Fruit fly (Drosophila melanogaster) whole organism, prepupa: ENCODE data around the gene GABA-B-R3.

Experiments used
- CG10631 ChIP-seq: fragments of 200-800 bp; sonication (Bioruptor generic); optimal IDR thresholded peaks from 2 replicates; lab custom pipeline; 2016; ENCODE audit warnings: missing biosample characterization, missing genetic modification characterization
- CG10669 ChIP-seq: fragments of 200-800 bp; sonication (Bioruptor generic); optimal IDR thresholded peaks from 3 replicates; lab custom pipeline; 2018; ENCODE audit warnings: missing biosample characterization, mild to moderate bottlenecking, missing genetic modification characterization, moderate library complexity
- CG11294 ChIP-seq: fragments of 200-800 bp; sonication (Bioruptor generic); IDR thresholded peaks from 2 replicates; pipeline ENCODE4 v1.3.6; 2022; ENCODE audit warnings: missing biosample characterization, missing genetic modification characterization
- CG11762 ChIP-seq: fragments of 200-800 bp; sonication (Bioruptor generic); optimal IDR thresholded peaks from 3 replicates; lab custom pipeline; 2016; ENCODE audit warnings: missing biosample characterization, missing genetic modification characterization; ENCODE audit not compliant: insufficient read depth
- CG11902 ChIP-seq: fragments of 200-800 bp; sonication (Bioruptor generic); optimal IDR thresholded peaks from 3 replicates; lab custom pipeline; 2016; ENCODE audit warnings: missing biosample characterization, missing genetic modification characterization
- CG15336 ChIP-seq: fragments of 200-800 bp; sonication (Bioruptor generic); IDR thresholded peaks from 2 replicates; pipeline ENCODE4 v1.3.6; 2022; ENCODE audit warnings: missing biosample characterization, missing genetic modification characterization
- CG1621 ChIP-seq: fragments of 200-800 bp; sonication (Bioruptor generic); optimal IDR thresholded peaks from 3 replicates; lab custom pipeline; 2018; ENCODE audit warnings: missing biosample characterization, mild to moderate bottlenecking, missing genetic modification characterization
- CG16779 ChIP-seq: fragments of 200-800 bp; sonication (Bioruptor generic); optimal IDR thresholded peaks from 3 replicates; lab custom pipeline; 2017; ENCODE audit warnings: missing biosample characterization, mild to moderate bottlenecking, missing genetic modification characterization
- CG3032 ChIP-seq: fragments of 200-800 bp; optimal IDR thresholded peaks from 2 replicates; lab custom pipeline; 2019; ENCODE audit warnings: missing biosample characterization, mild to moderate bottlenecking, missing genetic modification characterization, moderate library complexity
- CG31627 ChIP-seq: fragments of 200-800 bp; sonication (Bioruptor generic); optimal IDR thresholded peaks from 3 replicates; lab custom pipeline; 2016; ENCODE audit warnings: missing biosample characterization, missing genetic modification characterization
- CG32006 ChIP-seq: fragments of 200-800 bp; sonication (Bioruptor generic); optimal IDR thresholded peaks from 3 replicates; lab custom pipeline; 2017; ENCODE audit warnings: missing biosample characterization, mild to moderate bottlenecking, missing genetic modification characterization
- CG34406 ChIP-seq: fragments of 200-800 bp; sonication (Bioruptor generic); optimal IDR thresholded peaks from 3 replicates; lab custom pipeline; 2016; ENCODE audit warnings: missing biosample characterization, missing genetic modification characterization
- CG3919 ChIP-seq: fragments of 200-800 bp; sonication (Bioruptor generic); optimal IDR thresholded peaks from 3 replicates; lab custom pipeline; 2016; ENCODE audit warnings: missing biosample characterization, missing genetic modification characterization
- CG4318 ChIP-seq: fragments of 200-800 bp; sonication (Bioruptor generic); optimal IDR thresholded peaks from 3 replicates; lab custom pipeline; 2017; ENCODE audit warnings: missing biosample characterization, mild to moderate bottlenecking, missing genetic modification characterization
- CG6276 ChIP-seq: fragments of 200-800 bp; sonication (Bioruptor generic); optimal IDR thresholded peaks from 2 replicates; lab custom pipeline; 2017; ENCODE audit warnings: missing biosample characterization, mild to moderate bottlenecking, missing genetic modification characterization
- CG6808 ChIP-seq: fragments of 200-800 bp; sonication (Bioruptor generic); optimal IDR thresholded peaks from 3 replicates; lab custom pipeline; 2017; ENCODE audit warnings: missing biosample characterization, missing genetic modification characterization, mild to moderate bottlenecking, moderate library complexity, missing genetic modification reagents
- CG6854 ChIP-seq: fragments of 200-800 bp; sonication (Bioruptor generic); optimal IDR thresholded peaks from 2 replicates; lab custom pipeline; 2017; ENCODE audit warnings: missing biosample characterization, mild to moderate bottlenecking, missing genetic modification characterization
- CG7368 ChIP-seq: fragments of 200-800 bp; sonication (Bioruptor generic); optimal IDR thresholded peaks from 3 replicates; lab custom pipeline; 2016; ENCODE audit warnings: missing biosample characterization, missing genetic modification characterization
- CG8119 ChIP-seq: fragments of 200-800 bp; sonication (Bioruptor generic); IDR thresholded peaks from 3 replicates; pipeline ENCODE4 v1.3.6; 2022; ENCODE audit warnings: missing biosample characterization, missing genetic modification characterization
- CG8632 ChIP-seq: fragments of 200-800 bp; sonication (Bioruptor generic); optimal IDR thresholded peaks from 3 replicates; lab custom pipeline; 2016; ENCODE audit warnings: missing biosample characterization, missing genetic modification characterization
- CG9139 ChIP-seq: fragments of 200-800 bp; sonication (Bioruptor generic); optimal IDR thresholded peaks from 3 replicates; lab custom pipeline; 2017; ENCODE audit warnings: missing biosample characterization, mild to moderate bottlenecking, missing genetic modification characterization
- Eip75B ChIP-seq: fragments of 200-800 bp; sonication (Bioruptor generic); optimal IDR thresholded peaks from 3 replicates; lab custom pipeline; 2016; ENCODE audit warnings: missing biosample characterization, missing genetic modification characterization
- Eip78C ChIP-seq: fragments of 200-800 bp; sonication (Bioruptor generic); peaks from one replicate; lab custom pipeline; 2016; ENCODE audit warnings: missing biosample characterization, missing genetic modification characterization
- Eip93F ChIP-seq: fragments of 200-800 bp; sonication (Bioruptor generic); optimal IDR thresholded peaks from 2 replicates; lab custom pipeline; 2016; ENCODE audit warnings: missing biosample characterization, mild to moderate bottlenecking, missing genetic modification characterization
- Ets21C ChIP-seq: fragments of 200-800 bp; sonication (Bioruptor generic); optimal IDR thresholded peaks from 3 replicates; lab custom pipeline; 2016; ENCODE audit warnings: missing biosample characterization, missing genetic modification characterization
- Ets96B ChIP-seq: fragments of 200-800 bp; optimal IDR thresholded peaks from 2 replicates; lab custom pipeline; 2019; ENCODE audit warnings: missing biosample characterization, mild to moderate bottlenecking, missing genetic modification characterization, moderate library complexity
- Gug ChIP-seq: fragments of 200-800 bp; sonication (Bioruptor generic); IDR thresholded peaks from 2 replicates; pipeline ENCODE4 v1.3.6; 2022; ENCODE audit warnings: missing biosample characterization, missing genetic modification characterization
- Hr4 ChIP-seq: fragments of 200-800 bp; sonication (Bioruptor generic); optimal IDR thresholded peaks from 3 replicates; lab custom pipeline; 2016; ENCODE audit warnings: missing biosample characterization, missing genetic modification characterization
- Met ChIP-seq: fragments of 200-800 bp; sonication (Bioruptor generic); optimal IDR thresholded peaks from 3 replicates; lab custom pipeline; 2016; ENCODE audit warnings: missing biosample characterization, missing genetic modification characterization
- OdsH ChIP-seq: fragments of 200-800 bp; sonication (Bioruptor generic); optimal IDR thresholded peaks from 3 replicates; lab custom pipeline; 2016; ENCODE audit warnings: missing biosample characterization, missing genetic modification characterization
- Smox ChIP-seq: fragments of 200-800 bp; sonication (Bioruptor generic); optimal IDR thresholded peaks from 3 replicates; lab custom pipeline; 2016; ENCODE audit warnings: missing biosample characterization, missing genetic modification characterization
- Sox102F ChIP-seq: fragments of 200-800 bp; sonication (Bioruptor generic); optimal IDR thresholded peaks from 2 replicates; lab custom pipeline; 2016; ENCODE audit warnings: missing biosample characterization, mild to moderate bottlenecking, missing genetic modification characterization
- Sox14 ChIP-seq: fragments of 200-800 bp; sonication (Bioruptor generic); optimal IDR thresholded peaks from 3 replicates; lab custom pipeline; 2016; ENCODE audit warnings: missing biosample characterization, missing genetic modification characterization
- Sox15 ChIP-seq: fragments of 200-800 bp; sonication (Bioruptor generic); optimal IDR thresholded peaks from 3 replicates; lab custom pipeline; 2016; ENCODE audit warnings: missing biosample characterization, missing genetic modification characterization
- achi ChIP-seq: fragments of 200-800 bp; sonication (Bioruptor generic); optimal IDR thresholded peaks from 3 replicates; lab custom pipeline; 2016; ENCODE audit warnings: missing biosample characterization, missing genetic modification characterization
- acj6 ChIP-seq: fragments of 200-800 bp; sonication (Bioruptor generic); optimal IDR thresholded peaks from 3 replicates; lab custom pipeline; 2016; ENCODE audit warnings: missing biosample characterization, missing genetic modification characterization
- cyc ChIP-seq: fragments of 200-800 bp; sonication (Bioruptor generic); optimal IDR thresholded peaks from 3 replicates; lab custom pipeline; 2016; ENCODE audit warnings: missing biosample characterization, missing genetic modification characterization
- dac ChIP-seq: fragments of 200-800 bp; sonication (Bioruptor generic); optimal IDR thresholded peaks from 2 replicates; lab custom pipeline; 2017; ENCODE audit warnings: missing biosample characterization, mild to moderate bottlenecking, missing genetic modification characterization
- dsx ChIP-seq: fragments of 200-800 bp; optimal IDR thresholded peaks from 3 replicates; lab custom pipeline; 2019; ENCODE audit warnings: missing biosample characterization, mild to moderate bottlenecking, missing genetic modification characterization, moderate library complexity; ENCODE audit not compliant: poor library complexity, severe bottlenecking
- eg ChIP-seq: fragments of 200-800 bp; sonication (Bioruptor generic); IDR thresholded peaks from 3 replicates; pipeline ENCODE4 v1.3.6; 2022; ENCODE audit warnings: missing biosample characterization, missing genetic modification characterization
- esn ChIP-seq: fragments of 200-800 bp; sonication (Bioruptor generic); optimal IDR thresholded peaks from 2 replicates; lab custom pipeline; 2016; ENCODE audit warnings: missing biosample characterization, mild to moderate bottlenecking, missing genetic modification characterization, moderate library complexity
- fd59A ChIP-seq: fragments of 200-800 bp; sonication (Bioruptor generic); optimal IDR thresholded peaks from 2 replicates; lab custom pipeline; 2017; ENCODE audit warnings: missing biosample characterization, mild to moderate bottlenecking, missing genetic modification characterization, missing genetic modification reagents
- fd85E ChIP-seq: fragments of 200-800 bp; sonication (Bioruptor generic); optimal IDR thresholded peaks from 3 replicates; lab custom pipeline; 2016; ENCODE audit warnings: missing biosample characterization, missing genetic modification characterization
- fkh ChIP-seq: fragments of 200-800 bp; sonication (Bioruptor generic); optimal IDR thresholded peaks from 3 replicates; lab custom pipeline; 2017; ENCODE audit warnings: missing biosample characterization, mild to moderate bottlenecking, missing genetic modification characterization, moderate library complexity
- lz ChIP-seq: fragments of 200-800 bp; sonication (Bioruptor generic); optimal IDR thresholded peaks from 3 replicates; lab custom pipeline; 2016; ENCODE audit warnings: missing biosample characterization, missing genetic modification characterization
- net ChIP-seq: fragments of 200-800 bp; sonication (Bioruptor generic); optimal IDR thresholded peaks from 3 replicates; lab custom pipeline; 2016; ENCODE audit warnings: missing biosample characterization, missing genetic modification characterization
- pdm3 ChIP-seq: fragments of 200-800 bp; sonication (Bioruptor generic); optimal IDR thresholded peaks from 3 replicates; lab custom pipeline; 2016; ENCODE audit warnings: missing biosample characterization, missing genetic modification characterization
- salr ChIP-seq, 2 experiments: fragments of 200-800 bp; sonication (Bioruptor generic); optimal IDR thresholded peaks; 3 replicates each; lab custom pipeline; 2016 to 2018; ENCODE audit warnings: missing biosample characterization in 2 of 2, missing genetic modification characterization in 2 of 2, mild to moderate bottlenecking in 1 of 2
- spab ChIP-seq: fragments of 200-800 bp; sonication (Bioruptor generic); optimal IDR thresholded peaks from 2 replicates; lab custom pipeline; 2017; ENCODE audit warnings: missing biosample characterization, mild to moderate bottlenecking, missing genetic modification characterization, missing genetic modification reagents
- ss ChIP-seq, 2 experiments: fragments of 200-800 bp; sonication (Bioruptor generic); optimal IDR thresholded peaks; 2 replicates in 1 of 2; 3 replicates in 1 of 2; lab custom pipeline; 2017 to 2018; ENCODE audit warnings: mild to moderate bottlenecking in 2 of 2, missing biosample characterization in 2 of 2, missing genetic modification characterization in 2 of 2, moderate library complexity in 1 of 2
- svp ChIP-seq: fragments of 200-800 bp; sonication (Bioruptor generic); peaks from one replicate; lab custom pipeline; 2016; ENCODE audit warnings: missing biosample characterization, missing genetic modification characterization
- topi ChIP-seq: fragments of 200-800 bp; sonication (Bioruptor generic); optimal IDR thresholded peaks from 3 replicates; lab custom pipeline; 2016; ENCODE audit warnings: missing biosample characterization, missing genetic modification characterization
- vri ChIP-seq: fragments of 200-800 bp; sonication (Bioruptor generic); optimal IDR thresholded peaks from 3 replicates; lab custom pipeline; 2016; ENCODE audit warnings: missing biosample characterization, mild to moderate bottlenecking, missing genetic modification characterization

Gene GABA-B-R3

dm6 chr2L:712281-712680, 37.5 kb upstream of the GABA-B-R3 start:
- TF ChIP-seq CG11902 (no peak), Hr4 (GFP tag; lab: Kevin White, UChicago) (peak; percentile 68), fd85E (no peak), OdsH (GFP tag; lab: Kevin White, UChicago) (no peak), CG9139 (no peak), Eip93F (GFP tag; lab: Kevin White, UChicago) (no peak), ss (GFP tag; optimal IDR thresholded peaks at IDR 0.05; lab: Kevin White, UChicago) (no peak), lz (GFP tag; lab: Kevin White, UChicago) (no peak), dsx (GFP tag; lab: Kevin White, UChicago) (no peak), Sox15 (no peak), spab (GFP tag; lab: Kevin White, UChicago) (no peak), CG10669 (no peak), esn (GFP tag; lab: Kevin White, UChicago) (no peak), CG16779 (tag; lab: Kevin White, UChicago) (no peak), vri (GFP tag; lab: Kevin White, UChicago) (no peak), Met (GFP tag; lab: Kevin White, UChicago) (no peak), CG11294 (GFP tag; lab: Robert Waterston, UW) (no peak), net (GFP tag; lab: Kevin White, UChicago) (no peak), Eip78C (no peak), pdm3 (GFP tag; lab: Kevin White, UChicago) (no peak), dac (GFP tag; lab: Kevin White, UChicago) (peak; percentile 57), Ets96B (tag; lab: Kevin White, UChicago) (no peak), CG1621 (tag; lab: Kevin White, UChicago) (no peak), CG8119 (GFP tag; lab: Robert Waterston, UW) (peak; percentile 38; the same call in 1 of the 3 replicates), Sox14 (no peak), CG7368 (GFP tag; lab: Kevin White, UChicago) (no peak), CG32006 (GFP tag; lab: Kevin White, UChicago) (peak; percentile 71), Ets21C (GFP tag; lab: Kevin White, UChicago) (no peak), Sox102F (GFP tag; lab: Kevin White, UChicago) (no peak), svp (no peak), CG6854 (GFP tag; lab: Kevin White, UChicago) (no peak), fd59A (no peak), CG4318 (GFP tag; lab: Kevin White, UChicago) (peak; percentile 29), CG3032 (no peak), eg (GFP tag; lab: Robert Waterston, UW) (peak; percentile 48; the same call in 1 of the 3 replicates), fkh (GFP tag; lab: Kevin White, UChicago) (no peak), Eip75B (GFP tag; lab: Kevin White, UChicago) (no peak), CG15336 (GFP tag; lab: Robert Waterston, UW) (peak; percentile 58), Smox (GFP tag; lab: Kevin White, UChicago) (no peak), CG3919 (GFP tag; lab: Kevin White, UChicago) (no peak), CG6276 (GFP tag; lab: Kevin White, UChicago) (no peak), CG6808 (GFP tag; lab: Kevin White, UChicago) (no peak), CG11762 (GFP tag; lab: Kevin White, UChicago) (no peak), topi (GFP tag; lab: Kevin White, UChicago) (no peak), CG31627 (GFP tag; lab: Kevin White, UChicago) (no peak), achi (GFP tag; lab: Kevin White, UChicago) (no peak), CG8632 (GFP tag; lab: Kevin White, UChicago) (no peak), CG10631 (no peak), salr (GFP tag; optimal IDR thresholded peaks at IDR 0.05; lab: Kevin White, UChicago) (no peak), acj6 (GFP tag; lab: Kevin White, UChicago) (no peak), CG34406 (GFP tag; lab: Kevin White, UChicago) (no peak), Gug (peak; percentile 31; the same call in 1 of the 2 replicates), cyc (no peak)
